Worm (Caenorhabditis elegans) whole organism, midembryonic: ENCODE results near the gene T22C8.1.

Source experiments
- cog-1 ChIP-seq: sonication (generic microtip); optimal IDR thresholded peaks from 2 replicates; lab custom pipeline; 2016; ENCODE audit warnings: missing genetic modification characterization, missing compliant biosample characterization
- flt-1 ChIP-seq: fragments of 200-800 bp; sonication (Bioruptor generic); IDR thresholded peaks from 2 replicates; pipeline ENCODE4 v1.3.6; 2022; ENCODE audit warnings: missing genetic modification characterization, missing compliant biosample characterization
- med-1 ChIP-seq: sonication (generic microtip); optimal IDR thresholded peaks from 2 replicates; lab custom pipeline; 2017; ENCODE audit warnings: missing genetic modification characterization, mild to moderate bottlenecking, missing compliant biosample characterization, antibody characterized with exemption, missing genetic modification reagents; ENCODE audit not compliant: insufficient read depth
- ztf-23 ChIP-seq: fragments of 200-800 bp; sonication (Bioruptor generic); IDR thresholded peaks from 2 replicates; pipeline ENCODE4 v1.3.6; 2022; ENCODE audit warnings: missing genetic modification reagents, missing genetic modification characterization, missing compliant biosample characterization
- ztf-29 ChIP-seq: fragments of 200-800 bp; sonication (Bioruptor generic); IDR thresholded peaks from 2 replicates; pipeline ENCODE4 v1.3.6; 2022; ENCODE audit warnings: missing genetic modification reagents, missing genetic modification characterization, missing compliant biosample characterization

DNA sequence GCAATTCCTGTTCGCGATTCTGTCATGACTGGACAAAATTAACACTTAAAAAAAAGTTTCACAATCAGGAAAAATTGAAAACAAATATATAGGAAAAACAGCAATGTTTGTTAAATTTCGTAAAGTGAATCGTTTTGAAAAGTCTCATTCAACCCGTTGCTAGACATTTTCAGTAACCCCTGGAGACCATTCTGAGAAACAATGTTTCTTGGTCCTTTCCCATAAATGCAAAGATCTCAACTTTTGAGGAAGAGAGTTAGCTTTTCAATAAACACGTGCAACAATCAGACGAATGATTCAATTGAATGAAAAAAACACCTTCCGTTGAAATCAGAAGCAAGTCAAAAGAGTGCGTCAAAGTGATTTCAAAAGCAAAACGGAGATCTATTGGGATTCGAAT is 2.5 kb upstream of the T22C8.1 start, which contains the start of gene F28C6.9:
- no peak for TF ChIP-seq ztf-23 (GFP tag; lab: Robert Waterston, UW)
- no peak for TF ChIP-seq cog-1 (tag; lab: Kevin White, UChicago)
- TF ChIP-seq ztf-29 (GFP tag; lab: Robert Waterston, UW), result no peak
- TF ChIP-seq med-1 (GFP tag; lab: Kevin White, UChicago), result no peak
- no peak for TF ChIP-seq flt-1
